Worm (Caenorhabditis elegans): ENCODE data around the gene npr-15.

npr-15 gene

DNA sequence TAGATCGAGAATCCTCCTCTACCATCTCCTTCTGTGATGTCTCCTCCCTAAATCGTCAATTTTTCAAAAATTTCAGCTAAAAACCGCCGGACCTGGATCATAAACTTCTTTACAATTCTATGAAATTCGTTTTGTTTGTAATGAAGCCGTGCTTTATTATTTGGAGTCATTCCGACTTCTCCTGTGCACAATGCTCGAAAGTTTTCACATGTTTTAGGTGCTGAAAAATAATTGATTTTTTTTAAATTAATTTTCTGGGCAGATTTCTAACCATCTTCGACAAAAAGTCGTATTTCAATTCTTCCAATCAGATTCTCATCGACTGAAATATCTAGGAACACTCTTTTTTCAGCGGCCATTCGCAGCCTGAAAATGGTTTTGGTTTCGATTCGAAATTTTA is 4.8 kb upstream of the npr-15 start, which contains the start of gene cyn-9:
Gene cyn-9 (minus strand): TSS at position 366 of the 400 bp plus-strand sequence.
- TF ChIP-seq lsy-2 (tag; optimal IDR thresholded peaks at IDR 0.05): no peak
- peak; percentile 11 for TF ChIP-seq nhr-21 (tag; optimal IDR thresholded peaks at IDR 0.05)
- no peak for TF ChIP-seq aly-2 (tag; optimal IDR thresholded peaks at IDR 0.05)
- TF ChIP-seq snpc-4 (tag; optimal IDR thresholded peaks at IDR 0.05): no peak
- no peak for TF ChIP-seq ztf-1 (GFP tag; conservative IDR thresholded peaks at IDR 0.05)
- TF ChIP-seq zag-1 (tag; optimal IDR thresholded peaks at IDR 0.05): no peak
- TF ChIP-seq fos-1 (tag; optimal IDR thresholded peaks at IDR 0.05): no peak
- no peak for TF ChIP-seq sem-4 (tag; optimal IDR thresholded peaks at IDR 0.05)
- TF ChIP-seq R02D3.7 (tag; optimal IDR thresholded peaks at IDR 0.05): no peak

DNA sequence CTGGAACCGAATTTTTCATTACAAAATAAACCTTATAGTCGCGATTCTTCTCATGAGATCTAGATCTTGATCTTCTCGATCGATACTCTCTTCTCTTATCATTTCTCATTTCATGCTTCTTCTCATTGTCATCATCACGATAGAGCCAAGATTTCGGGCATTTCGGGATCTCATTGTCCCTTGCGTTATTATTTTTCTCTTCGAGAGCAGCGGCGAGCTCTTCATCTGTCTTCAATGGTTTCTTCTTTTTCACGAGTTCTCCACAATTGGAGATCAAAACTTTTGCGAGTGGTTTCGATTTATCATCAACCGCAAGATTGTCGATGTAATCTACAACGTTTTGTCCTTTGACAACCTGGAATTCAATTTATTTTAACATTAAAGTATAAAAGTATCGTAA is 3.9 kb upstream of the npr-15 start:
- TF ChIP-seq nhr-25 (tag; optimal IDR thresholded peaks at IDR 0.05) (no peak), fos-1 (tag; optimal IDR thresholded peaks at IDR 0.05) (no peak), elt-3 (tag; optimal IDR thresholded peaks at IDR 0.05) (no peak), ZK546.5 (tag; optimal IDR thresholded peaks at IDR 0.05) (no peak), aly-2 (tag; optimal IDR thresholded peaks at IDR 0.05) (no peak), ceh-82 (tag; optimal IDR thresholded peaks at IDR 0.05) (no peak), R02D3.7 (tag; optimal IDR thresholded peaks at IDR 0.05) (no peak), sma-9 (GFP tag; optimal IDR thresholded peaks at IDR 0.05) (no peak), sma-9 (tag; optimal IDR thresholded peaks at IDR 0.05) (no peak), ztf-11 (tag; optimal IDR thresholded peaks at IDR 0.05) (no peak), lsy-2 (tag; optimal IDR thresholded peaks at IDR 0.05) (no peak), lin-11 (tag; optimal IDR thresholded peaks at IDR 0.05) (no peak), elt-1 (tag; optimal IDR thresholded peaks at IDR 0.05) (no peak), sem-4 (tag; optimal IDR thresholded peaks at IDR 0.05) (no peak)

DNA sequence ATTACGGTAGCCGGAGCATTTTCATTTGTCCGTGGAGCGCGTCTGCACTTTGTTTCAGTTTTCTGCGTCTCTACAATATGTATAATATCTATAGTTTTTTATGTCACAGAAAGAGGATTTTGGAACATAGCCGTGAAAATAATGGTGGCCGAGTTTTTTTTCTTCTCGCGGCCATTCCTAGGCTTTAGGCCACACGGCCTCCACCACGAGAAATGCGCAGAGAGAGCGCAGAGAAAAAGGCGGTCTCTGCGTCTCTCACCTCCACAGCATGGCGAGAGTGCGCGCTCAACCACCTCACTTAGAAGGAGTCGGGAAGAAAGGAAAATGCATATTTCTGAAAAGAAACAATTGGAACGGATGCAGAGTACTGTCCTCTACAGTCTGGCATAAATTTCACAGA is 926 bp upstream of the npr-15 start:
- peak; percentile 15 for TF ChIP-seq unc-55 (GFP tag; optimal IDR thresholded peaks at IDR 0.05)
- TF ChIP-seq lsy-2 (tag; optimal IDR thresholded peaks at IDR 0.05): peak; percentile 19 to 24

DNA sequence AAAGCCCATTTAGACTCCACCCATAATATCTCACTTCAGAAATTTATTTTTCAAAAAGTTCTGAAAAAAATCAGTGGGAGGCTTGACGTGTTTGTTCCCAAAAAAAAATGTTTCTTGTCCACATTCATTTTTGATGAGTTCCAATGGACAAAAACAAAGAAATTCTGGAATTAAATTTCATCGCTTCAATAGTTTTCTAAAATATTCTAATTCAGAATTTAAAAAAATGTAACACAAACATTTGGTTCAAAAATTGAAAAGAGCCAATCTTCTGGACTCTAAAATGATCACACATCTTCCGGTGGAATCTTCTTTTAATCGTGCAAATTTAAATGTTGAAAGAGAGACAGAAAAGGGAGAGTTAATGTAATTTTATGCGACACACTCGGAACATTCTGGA is 2.0 kb downstream of the npr-15 start:
- TF ChIP-seq C34F6.9 (tag; optimal IDR thresholded peaks at IDR 0.05) (peak; percentile 24), sma-3 (GFP tag; optimal IDR thresholded peaks at IDR 0.05) (no peak)

DNA sequence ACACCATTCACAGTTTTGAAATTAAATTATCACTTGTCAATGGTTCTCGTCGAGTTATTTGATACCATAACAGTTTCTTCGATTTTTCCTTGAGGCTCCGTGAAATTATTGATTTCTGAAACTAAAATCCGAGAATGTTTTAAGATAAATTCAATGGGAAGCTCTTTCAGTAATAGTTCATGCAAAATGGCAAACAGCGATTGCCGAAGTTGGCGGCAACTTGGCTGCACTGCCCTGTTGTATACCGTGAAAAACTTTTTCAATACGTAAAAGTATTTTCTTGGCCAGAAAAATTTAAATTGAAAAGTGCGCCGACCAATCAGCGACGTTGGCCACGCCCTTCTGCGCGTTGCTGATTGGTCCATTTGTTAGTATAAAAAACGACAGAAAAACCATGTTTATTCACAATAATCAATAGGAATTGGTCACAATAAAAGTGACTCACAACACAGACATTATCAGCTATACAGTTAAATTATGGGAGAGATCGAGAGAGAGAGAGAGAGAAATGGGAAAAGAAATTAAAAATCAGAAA is 11.5 kb downstream of the npr-15 start:
- TF ChIP-seq aly-2 (tag; optimal IDR thresholded peaks at IDR 0.05) (no peak), nhr-237 (tag; optimal IDR thresholded peaks at IDR 0.05) (no peak), unc-55 (GFP tag; optimal IDR thresholded peaks at IDR 0.05) (no peak), sma-3 (GFP tag; optimal IDR thresholded peaks at IDR 0.05) (no peak), zag-1 (tag; optimal IDR thresholded peaks at IDR 0.05) (no peak), unc-62 (GFP tag; optimal IDR thresholded peaks at IDR 0.05) (no peak), dmd-4 (tag; optimal IDR thresholded peaks at IDR 0.05) (no peak), Y55F3AM.14 (GFP tag; optimal IDR thresholded peaks at IDR 0.05) (no peak), skn-1 (tag; optimal IDR thresholded peaks at IDR 0.05) (no peak), nhr-12 (tag; optimal IDR thresholded peaks at IDR 0.05) (no peak), C34F6.9 (tag; optimal IDR thresholded peaks at IDR 0.05) (no peak), ceh-82 (tag; optimal IDR thresholded peaks at IDR 0.05) (no peak)

DNA sequence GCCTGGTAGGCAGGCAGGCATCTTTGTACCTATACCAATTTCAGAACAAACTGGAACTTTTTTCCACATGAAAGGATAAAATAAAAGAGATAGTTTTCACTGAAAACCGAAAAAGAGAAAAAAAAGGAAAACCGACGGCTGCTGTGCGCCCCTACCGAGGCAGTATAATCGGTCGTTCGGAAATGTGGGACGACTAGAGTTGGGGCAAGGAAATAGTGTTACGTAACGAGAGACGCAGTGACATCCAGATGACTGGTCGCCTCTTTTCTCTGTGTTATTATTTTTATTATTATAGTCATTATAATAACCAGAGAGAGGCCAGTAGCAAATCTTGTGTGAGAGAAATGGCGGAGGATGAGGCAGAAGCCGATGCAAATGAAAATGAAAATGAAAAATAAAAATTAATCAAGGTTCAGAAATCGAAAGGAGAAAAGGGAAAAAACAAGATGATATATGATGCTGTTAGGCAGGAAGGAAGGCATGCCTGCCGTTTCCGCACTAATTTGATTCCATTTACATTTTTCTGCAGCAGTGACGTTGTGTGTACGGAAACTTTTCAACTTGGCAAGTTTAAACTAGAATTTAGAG is 13.0 kb downstream of the npr-15 start:
- TF ChIP-seq peb-1 (tag; optimal IDR thresholded peaks at IDR 0.05) (no peak), blmp-1 (tag; optimal IDR thresholded peaks at IDR 0.05; ENCODE audit: insufficient read depth) (peak; percentile 20), sma-9 (GFP tag; optimal IDR thresholded peaks at IDR 0.05) (peak; percentile 21), sma-9 (tag; optimal IDR thresholded peaks at IDR 0.05) (no peak), sma-3 (GFP tag; optimal IDR thresholded peaks at IDR 0.05) (no peak), nhr-25 (tag; optimal IDR thresholded peaks at IDR 0.05) (peak; percentile 6)

DNA sequence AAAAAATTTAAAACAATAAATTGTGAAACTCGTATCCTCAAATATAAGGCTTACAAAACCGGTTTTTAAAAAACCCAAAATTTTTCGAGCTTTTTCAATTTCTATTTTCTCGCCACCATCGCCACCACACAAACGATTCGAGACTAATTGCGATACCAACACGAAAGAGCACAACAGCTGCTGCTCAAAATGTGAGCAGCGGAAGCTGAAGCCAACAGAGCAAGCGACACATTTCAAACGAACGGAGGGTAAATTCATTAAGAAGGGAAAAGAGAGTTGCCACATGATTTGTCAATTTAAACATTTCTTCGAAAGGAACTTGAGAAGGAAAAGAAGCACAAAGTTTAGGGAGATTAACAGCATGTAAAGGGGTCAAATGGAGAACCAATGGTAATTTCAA is 15.4 kb downstream of the npr-15 start:
- no peak for TF ChIP-seq nhr-77 (tag; optimal IDR thresholded peaks at IDR 0.05)
- TF ChIP-seq lsy-2 (tag; optimal IDR thresholded peaks at IDR 0.05): peak in 1 of 2 experiments; percentile 34
- no peak for TF ChIP-seq fos-1 (tag; optimal IDR thresholded peaks at IDR 0.05)
- TF ChIP-seq sem-4 (tag; optimal IDR thresholded peaks at IDR 0.05): peak; percentile 9

Measured in whole organism, L2 larva.